Worm (Caenorhabditis elegans) whole organism, L4 larva: ENCODE data around the gene rle-1.
"Not testable (repeated sequence)": the region's sequence is repeated elsewhere in the genome, so short reads cannot be mapped to it uniquely, and the experiment has no call there.

Source experiments
- nhr-6 ChIP-seq: fragments of 150-350 bp; optimal IDR thresholded peaks from 2 replicates; lab custom pipeline; 2014; ENCODE audit warnings: missing biosample characterization, missing genetic modification characterization
- nhr-77 ChIP-seq: fragments of 150-350 bp; optimal IDR thresholded peaks from 2 replicates; lab custom pipeline; 2014; ENCODE audit warnings: missing biosample characterization, missing genetic modification characterization

ce11 chrIII:10984749-10985148 is 48.7 kb downstream of the rle-1 start:
- TF ChIP-seq nhr-77, nhr-6 (tag; lab: Kevin White, UChicago): not testable (repeated sequence)
